Worm (Caenorhabditis elegans) whole organism, L2 larva: ENCODE data around the gene arf-1.
A peak's percentile ranks its signal among the peaks of the same experiment; 100 is the strongest.

ENCODE experiments used
- C34F6.9 ChIP-seq: fragments of 150-350 bp; optimal IDR thresholded peaks from 2 replicates; lab custom pipeline; 2014; ENCODE audit warnings: missing biosample characterization, missing genetic modification characterization
- F13H6.1 ChIP-seq: sonication (generic microtip); optimal IDR thresholded peaks from 2 replicates; lab custom pipeline; 2016; ENCODE audit warnings: missing genetic modification characterization, missing compliant biosample characterization
- R02D3.7 ChIP-seq: fragments of 150-350 bp; optimal IDR thresholded peaks from 2 replicates; lab custom pipeline; 2014; ENCODE audit warnings: missing biosample characterization, missing genetic modification characterization
- Y55F3AM.14 ChIP-seq: fragments of 200-800 bp; sonication (Bioruptor generic); optimal IDR thresholded peaks from 2 replicates; lab custom pipeline; 2018; ENCODE audit warnings: mild to moderate bottlenecking, missing genetic modification characterization, missing compliant biosample characterization
- ZK546.5 ChIP-seq: sonication (generic microtip); optimal IDR thresholded peaks from 2 replicates; lab custom pipeline; 2017; ENCODE audit warnings: missing biosample characterization, missing genetic modification characterization
- alr-1 ChIP-seq: fragments of 150-350 bp; optimal IDR thresholded peaks from 2 replicates; lab custom pipeline; 2014; ENCODE audit warnings: missing biosample characterization, missing genetic modification characterization
- aly-2 ChIP-seq: fragments of 150-350 bp; optimal IDR thresholded peaks from 2 replicates; lab custom pipeline; 2014; ENCODE audit warnings: missing biosample characterization, missing genetic modification characterization
- ama-1 ChIP-seq: fragments of 150-350 bp; optimal IDR thresholded peaks from 2 replicates; lab custom pipeline; 2018; ENCODE audit warnings: inconsistent platforms
- blmp-1 ChIP-seq: sonication (generic microtip); optimal IDR thresholded peaks from 2 replicates; lab custom pipeline; 2017; ENCODE audit warnings: missing genetic modification characterization, mild to moderate bottlenecking, missing compliant biosample characterization, antibody characterized with exemption, moderate library complexity; ENCODE audit not compliant: insufficient read depth
- ceh-16 ChIP-seq: fragments of 150-350 bp; optimal IDR thresholded peaks from 2 replicates; lab custom pipeline; 2014; ENCODE audit warnings: missing biosample characterization, missing genetic modification characterization
- ceh-82 ChIP-seq: fragments of 150-350 bp; optimal IDR thresholded peaks from 2 replicates; lab custom pipeline; 2014; ENCODE audit warnings: missing biosample characterization, missing genetic modification characterization
- crh-2 ChIP-seq: sonication (generic microtip); optimal IDR thresholded peaks from 2 replicates; lab custom pipeline; 2017; ENCODE audit warnings: missing biosample characterization, missing genetic modification characterization
- dmd-4 ChIP-seq: sonication (generic microtip); optimal IDR thresholded peaks from 2 replicates; lab custom pipeline; 2017; ENCODE audit warnings: missing biosample characterization, missing genetic modification characterization
- egl-27 ChIP-seq: sonication (generic microtip); optimal IDR thresholded peaks from 3 replicates; lab custom pipeline; 2017; ENCODE audit warnings: missing biosample characterization, missing genetic modification reagents, missing genetic modification characterization
- elt-1 ChIP-seq: fragments of 150-350 bp; optimal IDR thresholded peaks from 2 replicates; lab custom pipeline; 2014; ENCODE audit warnings: missing biosample characterization, missing genetic modification characterization
- elt-3 ChIP-seq: sonication (generic microtip); optimal IDR thresholded peaks from 2 replicates; lab custom pipeline; 2017; ENCODE audit warnings: missing biosample characterization, missing genetic modification characterization
- fos-1 ChIP-seq: fragments of 150-350 bp; optimal IDR thresholded peaks from 2 replicates; lab custom pipeline; 2014; ENCODE audit warnings: missing biosample characterization, missing genetic modification characterization
- gmeb-1 ChIP-seq: fragments of 150-350 bp; optimal IDR thresholded peaks from 2 replicates; lab custom pipeline; 2014; ENCODE audit warnings: missing biosample characterization, missing genetic modification characterization
- lin-11 ChIP-seq: fragments of 150-350 bp; sonication (generic microtip); optimal IDR thresholded peaks from 2 replicates; lab custom pipeline; 2014; ENCODE audit warnings: missing biosample characterization, missing genetic modification characterization, inconsistent platforms, mixed read lengths
- lin-13 ChIP-seq: fragments of 150-350 bp; optimal IDR thresholded peaks from 2 replicates; lab custom pipeline; 2014; ENCODE audit warnings: missing biosample characterization, missing genetic modification reagents, missing genetic modification characterization
- lin-39 ChIP-seq: fragments of 150-350 bp; optimal IDR thresholded peaks from 2 replicates; lab custom pipeline; 2014; ENCODE audit warnings: missing biosample characterization, missing genetic modification reagents, missing genetic modification characterization
- lsy-2 ChIP-seq, 2 experiments: fragments of 150-350 bp in 1 of 2; sonication (generic microtip) in 1 of 2; optimal IDR thresholded peaks; 2 replicates each; lab custom pipeline; 2014 to 2017; ENCODE audit warnings: missing biosample characterization in 2 of 2, missing genetic modification characterization in 2 of 2
- mab-5 ChIP-seq: fragments of 150-350 bp; optimal IDR thresholded peaks from 2 replicates; lab custom pipeline; 2014; ENCODE audit warnings: missing biosample characterization, missing genetic modification characterization
- mbf-1 ChIP-seq: sonication (generic microtip); optimal IDR thresholded peaks from 2 replicates; lab custom pipeline; 2017; ENCODE audit warnings: missing biosample characterization, missing genetic modification characterization
- mdl-1 ChIP-seq, 2 experiments: fragments of 150-350 bp in 1 of 2; sonication (generic microtip) in 1 of 2; optimal IDR thresholded peaks; 2 replicates each; lab custom pipeline; 2017; ENCODE audit warnings: missing biosample characterization in 2 of 2, missing genetic modification characterization in 2 of 2
- nhr-10 ChIP-seq: sonication (generic microtip); optimal IDR thresholded peaks from 2 replicates; lab custom pipeline; 2017; ENCODE audit warnings: missing biosample characterization, missing genetic modification characterization
- nhr-11 ChIP-seq: fragments of 150-350 bp; optimal IDR thresholded peaks from 2 replicates; lab custom pipeline; 2014; ENCODE audit warnings: missing biosample characterization, missing genetic modification characterization
- nhr-12 ChIP-seq: fragments of 150-350 bp; optimal IDR thresholded peaks from 2 replicates; lab custom pipeline; 2014; ENCODE audit warnings: missing biosample characterization, missing genetic modification characterization
- nhr-129 ChIP-seq: fragments of 150-350 bp; optimal IDR thresholded peaks from 2 replicates; lab custom pipeline; 2014; ENCODE audit warnings: missing biosample characterization, missing genetic modification characterization
- nhr-21 ChIP-seq: fragments of 150-350 bp; optimal IDR thresholded peaks from 2 replicates; lab custom pipeline; 2014; ENCODE audit warnings: missing biosample characterization, missing genetic modification characterization
- nhr-23 ChIP-seq: fragments of 150-350 bp; optimal IDR thresholded peaks from 2 replicates; lab custom pipeline; 2014; ENCODE audit warnings: missing biosample characterization, missing genetic modification reagents, missing genetic modification characterization
- nhr-237 ChIP-seq: fragments of 150-350 bp; optimal IDR thresholded peaks from 2 replicates; lab custom pipeline; 2014; ENCODE audit warnings: missing biosample characterization, missing genetic modification characterization
- nhr-25 ChIP-seq: fragments of 150-350 bp; sonication (generic microtip); optimal IDR thresholded peaks from 3 replicates; lab custom pipeline; 2014; ENCODE audit warnings: missing biosample characterization, missing genetic modification characterization
- nhr-6 ChIP-seq: fragments of 150-350 bp; optimal IDR thresholded peaks from 2 replicates; lab custom pipeline; 2014; ENCODE audit warnings: missing biosample characterization, missing genetic modification characterization
- nhr-77 ChIP-seq: fragments of 150-350 bp; optimal IDR thresholded peaks from 2 replicates; lab custom pipeline; 2014; ENCODE audit warnings: missing biosample characterization, missing genetic modification characterization
- peb-1 ChIP-seq: fragments of 150-350 bp; optimal IDR thresholded peaks from 2 replicates; lab custom pipeline; 2014; ENCODE audit warnings: missing biosample characterization, missing genetic modification characterization
- sem-4 ChIP-seq: fragments of 150-350 bp; optimal IDR thresholded peaks from 2 replicates; lab custom pipeline; 2014; ENCODE audit warnings: missing biosample characterization, missing genetic modification reagents, missing genetic modification characterization
- skn-1 ChIP-seq: sonication (generic microtip); optimal IDR thresholded peaks from 2 replicates; lab custom pipeline; 2017; ENCODE audit warnings: missing biosample characterization, missing genetic modification characterization
- sma-3 ChIP-seq: sonication (generic microtip); optimal IDR thresholded peaks from 2 replicates; lab custom pipeline; 2016; ENCODE audit warnings: missing genetic modification reagents, missing genetic modification characterization, missing compliant biosample characterization
- sma-9 ChIP-seq, 2 experiments: fragments of 150-350 bp in 1 of 2; sonication (generic microtip) in 1 of 2; optimal IDR thresholded peaks; 2 replicates each; lab custom pipeline; 2014 to 2016; ENCODE audit warnings: missing genetic modification characterization in 2 of 2, mild to moderate bottlenecking in 1 of 2, missing biosample characterization in 1 of 2, missing compliant biosample characterization in 1 of 2, missing genetic modification reagents in 1 of 2, moderate library complexity in 1 of 2
- snpc-4 ChIP-seq: fragments of 150-350 bp; optimal IDR thresholded peaks from 2 replicates; lab custom pipeline; 2014; ENCODE audit warnings: missing biosample characterization, missing genetic modification characterization
- unc-39 ChIP-seq: fragments of 150-350 bp; optimal IDR thresholded peaks from 2 replicates; lab custom pipeline; 2014; ENCODE audit warnings: missing biosample characterization, missing genetic modification characterization
- unc-55 ChIP-seq: fragments of 150-350 bp; sonication (generic microtip); optimal IDR thresholded peaks from 3 replicates; lab custom pipeline; 2014; ENCODE audit warnings: missing biosample characterization, missing genetic modification reagents, missing genetic modification characterization
- unc-62 ChIP-seq: fragments of 150-350 bp; optimal IDR thresholded peaks from 2 replicates; lab custom pipeline; 2014; ENCODE audit warnings: missing biosample characterization, missing genetic modification reagents, missing genetic modification characterization
- zag-1 ChIP-seq: fragments of 150-350 bp; optimal IDR thresholded peaks from 2 replicates; lab custom pipeline; 2014; ENCODE audit warnings: missing biosample characterization, missing genetic modification characterization
- ztf-1 ChIP-seq: fragments of 200-800 bp; sonication (Bioruptor generic); conservative IDR thresholded peaks from 2 replicates; pipeline ENCODE4 v1.3.6; 2022; ENCODE audit warnings: missing genetic modification characterization, missing compliant biosample characterization
- ztf-11 ChIP-seq: sonication (generic microtip); optimal IDR thresholded peaks from 2 replicates; lab custom pipeline; 2017; ENCODE audit warnings: missing biosample characterization, missing genetic modification characterization
- ztf-4 ChIP-seq: fragments of 150-350 bp; optimal IDR thresholded peaks from 2 replicates; lab custom pipeline; 2014; ENCODE audit warnings: missing biosample characterization, missing genetic modification characterization

The arf-1 gene

DNA sequence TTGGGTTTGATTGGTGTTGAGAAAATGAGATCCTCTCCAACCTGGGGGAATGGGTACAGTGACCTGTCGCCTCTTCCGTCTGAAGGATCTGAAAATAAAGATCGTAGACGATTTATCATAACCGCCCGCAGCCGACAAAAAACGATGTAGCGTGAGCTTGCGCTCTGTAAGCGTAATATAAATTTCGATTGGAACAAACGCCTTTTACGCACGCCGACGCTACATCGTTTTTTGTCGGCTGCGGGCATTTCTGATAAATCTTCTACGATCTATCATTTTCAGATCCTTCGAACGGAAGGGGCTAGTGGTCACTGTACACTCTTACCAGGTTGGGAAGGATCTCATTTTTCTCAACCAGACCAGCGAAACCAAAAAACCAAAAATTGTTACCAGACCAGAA, 33.7 kb downstream of the arf-1 start:
- TF ChIP-seq unc-39 (tag; lab: Kevin White, UChicago) (no peak), R02D3.7 (tag; lab: Kevin White, UChicago) (no peak), zag-1 (tag; lab: Kevin White, UChicago) (no peak), blmp-1 (tag; lab: Kevin White, UChicago) (no peak)

ce11 chrIII:5750503-5750902, 35.8 kb downstream of the arf-1 start:
- TF ChIP-seq dmd-4 = no peak
- no peak for TF ChIP-seq ceh-82 (tag; lab: Kevin White, UChicago)
- TF ChIP-seq F13H6.1 (tag; lab: Kevin White, UChicago) = no peak
- TF ChIP-seq R02D3.7 (tag; lab: Kevin White, UChicago) = no peak
- no peak for TF ChIP-seq zag-1 (tag; lab: Kevin White, UChicago)
- TF ChIP-seq ztf-11 = no peak
- TF ChIP-seq elt-3 = no peak
- no peak for TF ChIP-seq nhr-6
- TF ChIP-seq nhr-77 (tag; lab: Kevin White, UChicago) = no peak
- no peak for TF ChIP-seq blmp-1 (tag; lab: Kevin White, UChicago)
- no peak for TF ChIP-seq lsy-2 (tag; optimal IDR thresholded peaks at IDR 0.05; lab: Kevin White, UChicago)
- TF ChIP-seq nhr-12 (tag; lab: Kevin White, UChicago) = no peak
- no peak for TF ChIP-seq lin-13 (GFP tag; lab: Kevin White, UChicago)
- TF ChIP-seq unc-39 (tag; lab: Kevin White, UChicago) = no peak
- TF ChIP-seq gmeb-1 (tag; lab: Kevin White, UChicago) = no peak

- TF ChIP-seq snpc-4 (tag; lab: Kevin White, UChicago) (no peak), nhr-12 (tag; lab: Kevin White, UChicago) (no peak), skn-1 (tag; lab: Kevin White, UChicago) (no peak), nhr-11 (tag; lab: Kevin White, UChicago) (no peak), lin-39 (no peak), nhr-77 (tag; lab: Kevin White, UChicago) (no peak), ceh-82 (tag; lab: Kevin White, UChicago) (no peak), mab-5 (tag; lab: Kevin White, UChicago) (peak; percentile 8), sem-4 (tag; lab: Kevin White, UChicago) (no peak), fos-1 (tag; lab: Kevin White, UChicago) (no peak), ceh-16 (tag; lab: Kevin White, UChicago) (no peak), nhr-21 (tag; lab: Kevin White, UChicago) (peak; percentile 18), F13H6.1 (tag; lab: Kevin White, UChicago) (no peak), lin-13 (GFP tag; lab: Kevin White, UChicago) (no peak), elt-1 (tag; lab: Kevin White, UChicago) (no peak), nhr-237 (tag; lab: Kevin White, UChicago) (no peak), ZK546.5 (tag; lab: Kevin White, UChicago) (no peak), aly-2 (tag; lab: Kevin White, UChicago) (no peak), ztf-1 (GFP tag; lab: Robert Waterston, UW) (no peak), unc-55 (GFP tag; lab: Kevin White, UChicago) (peak; percentile 91), unc-62 (GFP tag; lab: Kevin White, UChicago) (no peak), ztf-4 (no peak), lin-11 (tag; lab: Kevin White, UChicago) (peak; percentile 8), mbf-1 (tag; lab: Kevin White, UChicago) (no peak), sma-9 (GFP tag; optimal IDR thresholded peaks at IDR 0.05; lab: Kevin White, UChicago) (no peak), sma-9 (tag; optimal IDR thresholded peaks at IDR 0.05; lab: Kevin White, UChicago) (no peak), unc-39 (tag; lab: Kevin White, UChicago) (no peak), nhr-6 (no peak), sma-3 (GFP tag; lab: Kevin White, UChicago) (no peak), C34F6.9 (tag; lab: Kevin White, UChicago) (peak; percentile 76), lsy-2 (tag; optimal IDR thresholded peaks at IDR 0.05; lab: Kevin White, UChicago) (peak; percentile 6 to 64), nhr-23 (tag; lab: Kevin White, UChicago) (no peak), gmeb-1 (tag; lab: Kevin White, UChicago) (no peak), nhr-10 (no peak), Y55F3AM.14 (GFP tag; lab: Kevin White, UChicago) (no peak), zag-1 (tag; lab: Kevin White, UChicago) (peak; percentile 47), ama-1 (lab: Kevin White, UChicago) (no peak), alr-1 (no peak), crh-2 (tag; lab: Kevin White, UChicago) (peak; percentile 32), nhr-129 (tag; lab: Kevin White, UChicago) (peak; percentile 37), elt-3 (no peak), mdl-1 (tag; optimal IDR thresholded peaks at IDR 0.05; lab: Kevin White, UChicago) (no peak), dmd-4 (no peak), ztf-11 (no peak), peb-1 (no peak), egl-27 (tag; lab: Kevin White, UChicago) (peak; percentile 14), R02D3.7 (tag; lab: Kevin White, UChicago) (no peak), blmp-1 (tag; lab: Kevin White, UChicago) (no peak), nhr-25 (tag; lab: Kevin White, UChicago) (no peak)
Measured at ce11 chrIII:5755204-5755603, 40.5 kb downstream of the arf-1 start, which contains the start of gene ida-1. Gene ida-1, plus strand, starts transcription at chrIII:5755539.
